Worm (Caenorhabditis elegans) whole organism, L2 larva: Measurements from ENCODE around the gene pfd-5.

Source experiments
- C34F6.9 ChIP-seq: fragments of 150-350 bp; optimal IDR thresholded peaks from 2 replicates; lab custom pipeline; 2014; ENCODE audit warnings: missing biosample characterization, missing genetic modification characterization
- F13H6.1 ChIP-seq: sonication (generic microtip); optimal IDR thresholded peaks from 2 replicates; lab custom pipeline; 2016; ENCODE audit warnings: missing genetic modification characterization, missing compliant biosample characterization
- R02D3.7 ChIP-seq: fragments of 150-350 bp; optimal IDR thresholded peaks from 2 replicates; lab custom pipeline; 2014; ENCODE audit warnings: missing biosample characterization, missing genetic modification characterization
- Y55F3AM.14 ChIP-seq: fragments of 200-800 bp; sonication (Bioruptor generic); optimal IDR thresholded peaks from 2 replicates; lab custom pipeline; 2018; ENCODE audit warnings: mild to moderate bottlenecking, missing genetic modification characterization, missing compliant biosample characterization
- ZK546.5 ChIP-seq: sonication (generic microtip); optimal IDR thresholded peaks from 2 replicates; lab custom pipeline; 2017; ENCODE audit warnings: missing biosample characterization, missing genetic modification characterization
- alr-1 ChIP-seq: fragments of 150-350 bp; optimal IDR thresholded peaks from 2 replicates; lab custom pipeline; 2014; ENCODE audit warnings: missing biosample characterization, missing genetic modification characterization
- aly-2 ChIP-seq: fragments of 150-350 bp; optimal IDR thresholded peaks from 2 replicates; lab custom pipeline; 2014; ENCODE audit warnings: missing biosample characterization, missing genetic modification characterization
- ama-1 ChIP-seq: fragments of 150-350 bp; optimal IDR thresholded peaks from 2 replicates; lab custom pipeline; 2018; ENCODE audit warnings: inconsistent platforms
- blmp-1 ChIP-seq: sonication (generic microtip); optimal IDR thresholded peaks from 2 replicates; lab custom pipeline; 2017; ENCODE audit warnings: missing genetic modification characterization, mild to moderate bottlenecking, missing compliant biosample characterization, antibody characterized with exemption, moderate library complexity; ENCODE audit not compliant: insufficient read depth
- crh-2 ChIP-seq: sonication (generic microtip); optimal IDR thresholded peaks from 2 replicates; lab custom pipeline; 2017; ENCODE audit warnings: missing biosample characterization, missing genetic modification characterization
- egl-27 ChIP-seq: sonication (generic microtip); optimal IDR thresholded peaks from 3 replicates; lab custom pipeline; 2017; ENCODE audit warnings: missing biosample characterization, missing genetic modification reagents, missing genetic modification characterization
- elt-1 ChIP-seq: fragments of 150-350 bp; optimal IDR thresholded peaks from 2 replicates; lab custom pipeline; 2014; ENCODE audit warnings: missing biosample characterization, missing genetic modification characterization
- fos-1 ChIP-seq: fragments of 150-350 bp; optimal IDR thresholded peaks from 2 replicates; lab custom pipeline; 2014; ENCODE audit warnings: missing biosample characterization, missing genetic modification characterization
- gmeb-1 ChIP-seq: fragments of 150-350 bp; optimal IDR thresholded peaks from 2 replicates; lab custom pipeline; 2014; ENCODE audit warnings: missing biosample characterization, missing genetic modification characterization
- lin-11 ChIP-seq: fragments of 150-350 bp; sonication (generic microtip); optimal IDR thresholded peaks from 2 replicates; lab custom pipeline; 2014; ENCODE audit warnings: missing biosample characterization, missing genetic modification characterization, inconsistent platforms, mixed read lengths
- lin-13 ChIP-seq: fragments of 150-350 bp; optimal IDR thresholded peaks from 2 replicates; lab custom pipeline; 2014; ENCODE audit warnings: missing biosample characterization, missing genetic modification reagents, missing genetic modification characterization
- lin-39 ChIP-seq: fragments of 150-350 bp; optimal IDR thresholded peaks from 2 replicates; lab custom pipeline; 2014; ENCODE audit warnings: missing biosample characterization, missing genetic modification reagents, missing genetic modification characterization
- lsy-2 ChIP-seq, 2 experiments: fragments of 150-350 bp in 1 of 2; sonication (generic microtip) in 1 of 2; optimal IDR thresholded peaks; 2 replicates each; lab custom pipeline; 2014 to 2017; ENCODE audit warnings: missing biosample characterization in 2 of 2, missing genetic modification characterization in 2 of 2
- mab-5 ChIP-seq: fragments of 150-350 bp; optimal IDR thresholded peaks from 2 replicates; lab custom pipeline; 2014; ENCODE audit warnings: missing biosample characterization, missing genetic modification characterization
- mdl-1 ChIP-seq, 2 experiments: fragments of 150-350 bp in 1 of 2; sonication (generic microtip) in 1 of 2; optimal IDR thresholded peaks; 2 replicates each; lab custom pipeline; 2017; ENCODE audit warnings: missing biosample characterization in 2 of 2, missing genetic modification characterization in 2 of 2
- nhr-12 ChIP-seq: fragments of 150-350 bp; optimal IDR thresholded peaks from 2 replicates; lab custom pipeline; 2014; ENCODE audit warnings: missing biosample characterization, missing genetic modification characterization
- nhr-129 ChIP-seq: fragments of 150-350 bp; optimal IDR thresholded peaks from 2 replicates; lab custom pipeline; 2014; ENCODE audit warnings: missing biosample characterization, missing genetic modification characterization
- nhr-21 ChIP-seq: fragments of 150-350 bp; optimal IDR thresholded peaks from 2 replicates; lab custom pipeline; 2014; ENCODE audit warnings: missing biosample characterization, missing genetic modification characterization
- nhr-23 ChIP-seq: fragments of 150-350 bp; optimal IDR thresholded peaks from 2 replicates; lab custom pipeline; 2014; ENCODE audit warnings: missing biosample characterization, missing genetic modification reagents, missing genetic modification characterization
- nhr-237 ChIP-seq: fragments of 150-350 bp; optimal IDR thresholded peaks from 2 replicates; lab custom pipeline; 2014; ENCODE audit warnings: missing biosample characterization, missing genetic modification characterization
- nhr-25 ChIP-seq: fragments of 150-350 bp; sonication (generic microtip); optimal IDR thresholded peaks from 3 replicates; lab custom pipeline; 2014; ENCODE audit warnings: missing biosample characterization, missing genetic modification characterization
- nhr-6 ChIP-seq: fragments of 150-350 bp; optimal IDR thresholded peaks from 2 replicates; lab custom pipeline; 2014; ENCODE audit warnings: missing biosample characterization, missing genetic modification characterization
- nhr-77 ChIP-seq: fragments of 150-350 bp; optimal IDR thresholded peaks from 2 replicates; lab custom pipeline; 2014; ENCODE audit warnings: missing biosample characterization, missing genetic modification characterization
- peb-1 ChIP-seq: fragments of 150-350 bp; optimal IDR thresholded peaks from 2 replicates; lab custom pipeline; 2014; ENCODE audit warnings: missing biosample characterization, missing genetic modification characterization
- skn-1 ChIP-seq: sonication (generic microtip); optimal IDR thresholded peaks from 2 replicates; lab custom pipeline; 2017; ENCODE audit warnings: missing biosample characterization, missing genetic modification characterization
- sma-3 ChIP-seq: sonication (generic microtip); optimal IDR thresholded peaks from 2 replicates; lab custom pipeline; 2016; ENCODE audit warnings: missing genetic modification reagents, missing genetic modification characterization, missing compliant biosample characterization
- sma-9 ChIP-seq, 2 experiments: fragments of 150-350 bp in 1 of 2; sonication (generic microtip) in 1 of 2; optimal IDR thresholded peaks; 2 replicates each; lab custom pipeline; 2014 to 2016; ENCODE audit warnings: missing genetic modification characterization in 2 of 2, mild to moderate bottlenecking in 1 of 2, missing biosample characterization in 1 of 2, missing compliant biosample characterization in 1 of 2, missing genetic modification reagents in 1 of 2, moderate library complexity in 1 of 2
- snpc-4 ChIP-seq: fragments of 150-350 bp; optimal IDR thresholded peaks from 2 replicates; lab custom pipeline; 2014; ENCODE audit warnings: missing biosample characterization, missing genetic modification characterization
- unc-55 ChIP-seq: fragments of 150-350 bp; sonication (generic microtip); optimal IDR thresholded peaks from 3 replicates; lab custom pipeline; 2014; ENCODE audit warnings: missing biosample characterization, missing genetic modification reagents, missing genetic modification characterization
- unc-62 ChIP-seq: fragments of 150-350 bp; optimal IDR thresholded peaks from 2 replicates; lab custom pipeline; 2014; ENCODE audit warnings: missing biosample characterization, missing genetic modification reagents, missing genetic modification characterization
- ztf-1 ChIP-seq: fragments of 200-800 bp; sonication (Bioruptor generic); conservative IDR thresholded peaks from 2 replicates; pipeline ENCODE4 v1.3.6; 2022; ENCODE audit warnings: missing genetic modification characterization, missing compliant biosample characterization
- ztf-11 ChIP-seq: sonication (generic microtip); optimal IDR thresholded peaks from 2 replicates; lab custom pipeline; 2017; ENCODE audit warnings: missing biosample characterization, missing genetic modification characterization

pfd-5 gene

DNA sequence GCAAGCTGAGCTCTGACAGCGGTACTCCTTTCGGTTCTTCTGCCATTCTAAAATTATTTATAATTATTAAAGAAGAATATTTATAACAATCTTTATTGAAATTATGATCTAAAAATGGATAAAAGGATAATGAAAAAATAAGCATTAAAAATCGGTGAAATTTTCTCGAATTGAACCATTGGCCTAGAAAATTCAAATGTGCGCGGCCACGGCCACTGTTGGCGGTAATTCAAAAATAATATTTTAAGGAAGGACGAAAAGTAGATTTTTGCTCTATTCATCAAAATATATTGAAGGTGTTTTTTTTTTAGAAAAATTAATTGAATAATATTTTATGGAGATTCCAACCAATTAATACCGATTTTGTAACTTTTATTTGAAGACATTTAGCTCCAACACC, at the start of gene pfd-5:
Gene pfd-5, minus strand, starts transcription at position 47 of the 400 bp plus-strand sequence.
- TF ChIP-seq ZK546.5 (tag; lab: Kevin White, UChicago) (no peak), lin-11 (tag; lab: Kevin White, UChicago) (peak; percentile 27), unc-55 (GFP tag; lab: Kevin White, UChicago) (peak; percentile 78), ztf-11 (tag; lab: Kevin White, UChicago) (no peak), snpc-4 (tag; lab: Kevin White, UChicago) (peak; percentile 7), sma-3 (GFP tag; lab: Kevin White, UChicago) (peak; percentile 63), nhr-25 (tag; lab: Kevin White, UChicago) (peak; percentile 37), C34F6.9 (peak; percentile 65), ztf-1 (GFP tag; lab: Robert Waterston, UW) (no peak), lsy-2 (tag; optimal IDR thresholded peaks at IDR 0.05; lab: Kevin White, UChicago) (peak; percentile 46 to 85), fos-1 (tag; lab: Kevin White, UChicago) (peak; percentile 29), F13H6.1 (tag; lab: Kevin White, UChicago) (peak; percentile 49), alr-1 (no peak), nhr-21 (tag; lab: Kevin White, UChicago) (peak; percentile 20), elt-1 (tag; lab: Kevin White, UChicago) (no peak), lin-13 (GFP tag; lab: Kevin White, UChicago) (peak; percentile 22), nhr-23 (tag; lab: Kevin White, UChicago) (no peak), nhr-6 (tag; lab: Kevin White, UChicago) (no peak), ama-1 (lab: Kevin White, UChicago) (no peak), egl-27 (tag; lab: Kevin White, UChicago) (peak; percentile 33), Y55F3AM.14 (GFP tag; lab: Kevin White, UChicago) (no peak), sma-9 (GFP tag; optimal IDR thresholded peaks at IDR 0.05; lab: Kevin White, UChicago) (peak; percentile 69), sma-9 (tag; optimal IDR thresholded peaks at IDR 0.05; lab: Kevin White, UChicago) (no peak), crh-2 (peak; percentile 35), gmeb-1 (tag; lab: Kevin White, UChicago) (peak; percentile 94)

DNA sequence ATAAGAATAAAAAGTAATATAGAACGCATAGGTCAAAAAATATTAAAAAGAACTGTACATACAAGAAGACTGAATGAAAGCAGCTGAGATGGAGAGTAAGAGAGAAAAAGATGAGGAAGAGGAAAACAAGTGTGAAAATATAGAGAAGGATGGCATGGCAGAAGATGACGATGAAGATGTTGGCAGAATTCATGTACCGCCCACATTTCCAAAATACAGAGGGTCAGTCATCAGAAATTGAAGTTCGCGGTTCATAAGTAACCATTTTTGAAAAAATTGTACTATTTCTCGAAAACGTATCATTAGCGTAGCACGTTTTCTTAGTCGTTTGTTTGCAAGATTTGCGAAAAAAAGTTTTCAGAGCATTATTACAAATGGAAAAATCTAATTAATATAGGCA, 49.1 kb upstream of the pfd-5 start, which contains the start of gene zmp-6:
Gene zmp-6, minus strand, starts transcription at position 101 of the 400 bp plus-strand sequence.
- TF ChIP-seq unc-55 (GFP tag; lab: Kevin White, UChicago) (no peak), elt-1 (tag; lab: Kevin White, UChicago) (no peak), aly-2 (no peak), lin-11 (tag; lab: Kevin White, UChicago) (no peak), nhr-12 (tag; lab: Kevin White, UChicago) (no peak), blmp-1 (tag; lab: Kevin White, UChicago) (no peak), ZK546.5 (tag; lab: Kevin White, UChicago) (no peak), ztf-11 (tag; lab: Kevin White, UChicago) (no peak), nhr-6 (tag; lab: Kevin White, UChicago) (no peak), mab-5 (tag; lab: Kevin White, UChicago) (no peak), ama-1 (lab: Kevin White, UChicago) (no peak), nhr-237 (tag; lab: Kevin White, UChicago) (no peak), gmeb-1 (tag; lab: Kevin White, UChicago) (no peak), nhr-23 (tag; lab: Kevin White, UChicago) (no peak), lin-39 (tag; lab: Kevin White, UChicago) (no peak), unc-62 (GFP tag; lab: Kevin White, UChicago) (no peak), skn-1 (tag; lab: Kevin White, UChicago) (no peak), fos-1 (tag; lab: Kevin White, UChicago) (no peak)

DNA sequence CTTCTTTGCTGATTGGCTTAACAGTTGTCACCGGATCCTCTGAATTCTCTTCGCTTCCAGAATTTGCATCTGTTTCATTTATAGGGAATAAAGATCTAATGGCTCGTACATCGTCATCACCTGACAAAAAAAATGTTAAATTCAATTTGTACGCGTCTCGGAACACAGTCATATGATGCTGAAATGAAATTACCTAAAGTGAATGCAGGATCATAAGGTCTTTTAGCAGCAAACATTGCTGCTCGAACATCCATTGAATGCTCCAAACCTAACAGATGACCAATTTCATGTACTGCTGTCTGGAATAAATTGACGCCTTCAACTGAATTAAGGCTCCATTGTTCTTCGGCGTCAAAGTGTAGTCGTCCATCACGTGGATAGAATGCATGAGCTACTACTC, 47.7 kb upstream of the pfd-5 start:
- TF ChIP-seq lin-13 (GFP tag; lab: Kevin White, UChicago) (no peak), sma-9 (GFP tag; optimal IDR thresholded peaks at IDR 0.05; lab: Kevin White, UChicago) (no peak), sma-9 (tag; optimal IDR thresholded peaks at IDR 0.05; lab: Kevin White, UChicago) (no peak), nhr-23 (tag; lab: Kevin White, UChicago) (no peak), aly-2 (no peak), lin-11 (tag; lab: Kevin White, UChicago) (no peak), nhr-12 (tag; lab: Kevin White, UChicago) (no peak), nhr-237 (tag; lab: Kevin White, UChicago) (no peak)
- TF ChIP-seq, all 48 proteins: peak for 0

DNA sequence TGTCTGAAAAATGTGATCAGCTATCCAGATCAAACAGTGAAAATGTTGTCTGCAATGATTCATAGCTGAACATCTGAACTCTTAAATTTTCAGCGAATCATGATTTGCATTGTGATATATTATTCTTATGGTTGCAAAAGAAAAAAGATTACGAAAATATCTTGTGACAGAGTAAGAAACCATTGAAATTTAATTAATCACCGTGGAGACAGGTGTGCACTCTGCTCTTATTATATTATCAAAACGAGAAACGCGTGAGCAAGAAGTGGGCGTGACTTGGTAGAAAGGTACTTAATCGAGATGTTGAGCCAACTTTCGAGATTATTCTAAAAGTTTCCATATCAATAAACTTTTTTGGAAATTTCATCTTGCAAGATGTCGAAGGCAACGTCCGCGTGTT, 44.3 kb upstream of the pfd-5 start, which contains the start of gene osm-10:
Gene osm-10, plus strand, starts transcription at position 293 of the 400 bp plus-strand sequence.
- TF ChIP-seq peb-1 (no peak), ama-1 (lab: Kevin White, UChicago) (no peak), sma-3 (GFP tag; lab: Kevin White, UChicago) (no peak), mdl-1 (tag; optimal IDR thresholded peaks at IDR 0.05; lab: Kevin White, UChicago) (no peak), nhr-237 (tag; lab: Kevin White, UChicago) (no peak), nhr-25 (tag; lab: Kevin White, UChicago) (no peak), nhr-129 (tag; lab: Kevin White, UChicago) (no peak), nhr-77 (tag; lab: Kevin White, UChicago) (no peak), R02D3.7 (tag; lab: Kevin White, UChicago) (no peak)
- TF ChIP-seq, all 48 proteins: peak for 0
